Worm (Caenorhabditis elegans) whole organism, midembryonic: ENCODE results near the gene C23G10.2.

Experiments used
- cog-1 ChIP-seq: sonication (generic microtip); optimal IDR thresholded peaks from 2 replicates; lab custom pipeline; 2016; ENCODE audit warnings: missing genetic modification characterization, missing compliant biosample characterization
- flt-1 ChIP-seq: fragments of 200-800 bp; sonication (Bioruptor generic); IDR thresholded peaks from 2 replicates; pipeline ENCODE4 v1.3.6; 2022; ENCODE audit warnings: missing genetic modification characterization, missing compliant biosample characterization
- klf-2 ChIP-seq: fragments of 200-800 bp; sonication (Bioruptor generic); conservative IDR thresholded peaks from 2 replicates; pipeline ENCODE4 v1.3.6; 2022; ENCODE audit warnings: missing genetic modification reagents, missing genetic modification characterization, missing compliant biosample characterization
- med-1 ChIP-seq: sonication (generic microtip); optimal IDR thresholded peaks from 2 replicates; lab custom pipeline; 2017; ENCODE audit warnings: missing genetic modification characterization, mild to moderate bottlenecking, missing compliant biosample characterization, antibody characterized with exemption, missing genetic modification reagents; ENCODE audit not compliant: insufficient read depth
- tab-1 ChIP-seq: fragments of 200-800 bp; sonication (Bioruptor generic); IDR thresholded peaks from 2 replicates; pipeline ENCODE4 v1.3.6; 2022; ENCODE audit warnings: missing genetic modification characterization, missing compliant biosample characterization
- ztf-23 ChIP-seq: fragments of 200-800 bp; sonication (Bioruptor generic); IDR thresholded peaks from 2 replicates; pipeline ENCODE4 v1.3.6; 2022; ENCODE audit warnings: missing genetic modification reagents, missing genetic modification characterization, missing compliant biosample characterization

DNA sequence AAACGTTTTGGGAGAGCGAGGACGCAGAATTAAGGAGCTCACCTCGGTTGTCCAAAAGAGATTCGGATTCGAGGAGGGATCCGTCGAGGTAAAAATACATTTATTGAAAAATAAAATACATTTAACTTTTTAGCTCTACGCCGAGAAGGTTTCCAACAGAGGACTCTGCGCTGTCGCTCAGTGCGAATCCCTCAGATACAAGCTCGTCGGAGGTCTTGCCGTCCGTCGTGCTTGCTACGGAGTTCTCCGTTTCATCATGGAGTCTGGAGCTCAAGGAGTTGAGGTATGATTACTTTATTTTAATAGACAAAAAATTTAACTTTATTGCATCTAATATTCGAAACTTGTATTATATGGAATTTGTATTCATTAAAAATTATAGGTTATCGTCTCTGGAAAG is 818 bp upstream of the C23G10.2 start:
- TF ChIP-seq flt-1 (GFP tag; lab: Robert Waterston, UW) (no peak), ztf-23 (GFP tag; lab: Robert Waterston, UW) (no peak), med-1 (GFP tag; lab: Kevin White, UChicago) (no peak), tab-1 (GFP tag; lab: Robert Waterston, UW) (no peak), klf-2 (no peak), cog-1 (no peak)
